Worm (Caenorhabditis elegans): ENCODE measurements around the gene K02F6.1.
"Not testable (repeated sequence)": the region's sequence is repeated elsewhere in the genome, so short reads cannot be mapped to it uniquely, and the experiment has no call there.

DNA sequence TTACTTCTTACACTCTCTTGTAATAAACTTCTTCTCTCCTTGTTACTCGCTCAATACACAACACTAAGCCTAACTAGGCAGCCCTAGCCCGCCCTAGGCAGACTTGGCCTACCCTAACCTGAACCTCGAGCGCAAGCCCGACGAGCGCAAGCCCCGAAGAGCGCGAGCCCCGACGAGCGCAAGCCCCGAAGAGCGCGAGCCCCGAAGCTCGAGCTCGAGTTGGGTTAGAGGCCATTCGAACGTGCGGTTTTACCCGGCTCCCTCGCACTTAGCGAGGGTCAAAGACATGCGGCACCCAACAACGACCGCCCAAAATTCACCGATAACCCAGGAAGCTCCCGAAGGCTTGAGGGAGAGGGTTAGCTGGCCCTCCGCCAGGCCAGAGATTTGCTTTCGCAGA is 2.6 kb downstream of the K02F6.1 start:
- TF ChIP-seq nhr-76 (tag; optimal IDR thresholded peaks at IDR 0.05); aha-1 (tag; optimal IDR thresholded peaks at IDR 0.05); ets-5 (GFP tag; IDR thresholded peaks at IDR 0.05); sptf-1 (tag; optimal IDR thresholded peaks at IDR 0.05); mdl-1 (tag; optimal IDR thresholded peaks at IDR 0.05): not testable (repeated sequence)

Data from whole organism, L1 larva.